Fruit fly (Drosophila melanogaster): ENCODE data around the gene CG1394.

The CG1394 gene

dm6 chrX:11149201-11149600 lies 21.3 kb downstream of the CG1394 start, which contains the start of gene Lint-1 (continued):
- TF ChIP-seq Med (GFP tag): peak; percentile 74
- TF ChIP-seq Bteb2 (GFP tag; optimal IDR thresholded peaks at IDR 0.05): no peak
- TF ChIP-seq CoRest (tag; optimal IDR thresholded peaks at IDR 0.05): no peak
- no peak for TF ChIP-seq gce (GFP tag; IDR thresholded peaks at IDR 0.05)
- TF ChIP-seq sens-2 (GFP tag; IDR thresholded peaks at IDR 0.05): no peak
- TF ChIP-seq slbo (GFP tag; IDR thresholded peaks at IDR 0.05): peak; percentile 41; the same call in 1 of the 2 replicates
- TF ChIP-seq peb (GFP tag; IDR thresholded peaks at IDR 0.05): no peak
- no peak for TF ChIP-seq CTCF (GFP tag; optimal IDR thresholded peaks at IDR 0.05)
- TF ChIP-seq CG15269 (tag; optimal IDR thresholded peaks at IDR 0.05): no peak
- TF ChIP-seq zfh1 (GFP tag; IDR thresholded peaks at IDR 0.05): peak; percentile 26; the same call in 1 of the 3 replicates
- TF ChIP-seq CG10321 (GFP tag; IDR thresholded peaks at IDR 0.05): no peak
- no peak for TF ChIP-seq slou (GFP tag; optimal IDR thresholded peaks at IDR 0.05)
- no peak for TF ChIP-seq Vsx1 (GFP tag; optimal IDR thresholded peaks at IDR 0.05)
- TF ChIP-seq CG16779 (GFP tag; IDR thresholded peaks at IDR 0.05): no peak
- TF ChIP-seq pum (GFP tag; optimal IDR thresholded peaks at IDR 0.05): no peak
- TF ChIP-seq gem (tag; optimal IDR thresholded peaks at IDR 0.05): peak; percentile 38
- no peak for TF ChIP-seq dysf (GFP tag; IDR thresholded peaks at IDR 0.05)
- TF ChIP-seq crp (GFP tag; optimal IDR thresholded peaks at IDR 0.05): no peak
- no peak for TF ChIP-seq Ravus (GFP tag; IDR thresholded peaks at IDR 0.05)
- TF ChIP-seq CG11456 (GFP tag; IDR thresholded peaks at IDR 0.05): 0 out of 3 replicates have a peak, but pooled peaks have one; percentile 22
- no peak for TF ChIP-seq Atf6 (GFP tag; IDR thresholded peaks at IDR 0.05)
- no peak for TF ChIP-seq dan (GFP tag; IDR thresholded peaks at IDR 0.05)
- TF ChIP-seq insv (GFP tag; optimal IDR thresholded peaks at IDR 0.05): no peak
- TF ChIP-seq Bgb (GFP tag; IDR thresholded peaks at IDR 0.05; ENCODE audit: partially characterized antibody): no peak
- no peak for TF ChIP-seq CG32532 (GFP tag; IDR thresholded peaks at IDR 0.05)
- TF ChIP-seq dati (GFP tag; IDR thresholded peaks at IDR 0.05): no peak
- no peak for TF ChIP-seq oc (tag; optimal IDR thresholded peaks at IDR 0.05)
- TF ChIP-seq CG18619 (GFP tag; optimal IDR thresholded peaks at IDR 0.05): no peak
- no peak for TF ChIP-seq Drgx (GFP tag; IDR thresholded peaks at IDR 0.05)
- no peak for TF ChIP-seq CG7963 (GFP tag; IDR thresholded peaks at IDR 0.05; ENCODE audit: partially characterized antibody)
- no peak for TF ChIP-seq org-1 (GFP tag; optimal IDR thresholded peaks at IDR 0.05)
- TF ChIP-seq bbx (GFP tag; IDR thresholded peaks at IDR 0.05; ENCODE audit: partially characterized antibody): no peak
- TF ChIP-seq CG34376 (GFP tag; optimal IDR thresholded peaks at IDR 0.05): no peak
- TF ChIP-seq ro (GFP tag; IDR thresholded peaks at IDR 0.05): no peak
- no peak for TF ChIP-seq MTF-1 (GFP tag; optimal IDR thresholded peaks at IDR 0.05; ENCODE audit: borderline replicate concordance)
- peak; percentile 41; the same call in 1 of the 2 replicates for TF ChIP-seq CG9932 (GFP tag; IDR thresholded peaks at IDR 0.05)
- TF ChIP-seq Aef1 (GFP tag; IDR thresholded peaks at IDR 0.05): no peak
- no peak for TF ChIP-seq H15 (GFP tag; IDR thresholded peaks at IDR 0.05)
- no peak for TF ChIP-seq CG3281 (GFP tag; optimal IDR thresholded peaks at IDR 0.05)
- no peak for TF ChIP-seq Doc3 (GFP tag; IDR thresholded peaks at IDR 0.05; ENCODE audit: partially characterized antibody)
- no peak for TF ChIP-seq Kr (GFP tag; optimal IDR thresholded peaks at IDR 0.05)
- no peak for TF ChIP-seq CG12236 (GFP tag; optimal IDR thresholded peaks at IDR 0.05)
- TF ChIP-seq crol (GFP tag; IDR thresholded peaks at IDR 0.05): no peak
- TF ChIP-seq CG6254 (GFP tag; optimal IDR thresholded peaks at IDR 0.05): no peak
- TF ChIP-seq CG10431 (GFP tag; optimal IDR thresholded peaks at IDR 0.05): no peak
- TF ChIP-seq lbe (GFP tag; optimal IDR thresholded peaks at IDR 0.05): no peak
- peak; percentile 23 for TF ChIP-seq HLH54F (GFP tag; optimal IDR thresholded peaks at IDR 0.05)
- peak; percentile 72 for TF ChIP-seq CG2116 (GFP tag; optimal IDR thresholded peaks at IDR 0.05)
- TF ChIP-seq bsh (GFP tag; optimal IDR thresholded peaks at IDR 0.05): no peak
- TF ChIP-seq CG15479 (GFP tag; optimal IDR thresholded peaks at IDR 0.05): peak; percentile 39
- TF ChIP-seq CG5953 (GFP tag; IDR thresholded peaks at IDR 0.05): no peak
- peak in 1 of 2 experiments; percentile 40 for TF ChIP-seq dpn (GFP tag; optimal IDR thresholded peaks at IDR 0.05)
